Worm (Caenorhabditis elegans) whole organism, L3 larva: Measurements from ENCODE around the gene F29B9.7.

Experiments used
- ZK546.5 ChIP-seq: sonication (generic microtip); optimal IDR thresholded peaks from 2 replicates; lab custom pipeline; 2017; ENCODE audit warnings: missing biosample characterization, missing genetic modification characterization
- ama-1 ChIP-seq: fragments of 150-350 bp; optimal IDR thresholded peaks from 2 replicates; lab custom pipeline; 2018
- ceh-82 ChIP-seq: fragments of 150-350 bp; optimal IDR thresholded peaks from 2 replicates; lab custom pipeline; 2014; ENCODE audit warnings: missing biosample characterization, missing genetic modification characterization
- ceh-9 ChIP-seq: sonication (generic microtip); optimal IDR thresholded peaks from 2 replicates; lab custom pipeline; 2018; ENCODE audit warnings: missing biosample characterization, missing genetic modification characterization
- egl-27 ChIP-seq: sonication (generic microtip); optimal IDR thresholded peaks from 4 replicates; lab custom pipeline; 2017; ENCODE audit warnings: missing biosample characterization, missing genetic modification reagents, missing genetic modification characterization
- jun-1 ChIP-seq: fragments of 150-350 bp; optimal IDR thresholded peaks from 2 replicates; lab custom pipeline; 2014; ENCODE audit warnings: missing biosample characterization, missing genetic modification reagents, missing genetic modification characterization
- lin-39 ChIP-seq: fragments of 150-350 bp; optimal IDR thresholded peaks from 2 replicates; lab custom pipeline; 2018; ENCODE audit warnings: missing biosample characterization, missing genetic modification reagents, missing genetic modification characterization
- nhr-76 ChIP-seq: fragments of 150-350 bp; sonication (generic microtip); optimal IDR thresholded peaks from 5 replicates; lab custom pipeline; 2014; ENCODE audit warnings: missing biosample characterization, missing genetic modification characterization
- tbx-2 ChIP-seq: sonication (generic microtip); optimal IDR thresholded peaks from 2 replicates; lab custom pipeline; 2016; ENCODE audit warnings: mild to moderate bottlenecking, missing genetic modification characterization, missing compliant biosample characterization
- ztf-11 ChIP-seq: fragments of 150-350 bp; optimal IDR thresholded peaks from 2 replicates; lab custom pipeline; 2014; ENCODE audit warnings: missing biosample characterization, missing genetic modification characterization

DNA sequence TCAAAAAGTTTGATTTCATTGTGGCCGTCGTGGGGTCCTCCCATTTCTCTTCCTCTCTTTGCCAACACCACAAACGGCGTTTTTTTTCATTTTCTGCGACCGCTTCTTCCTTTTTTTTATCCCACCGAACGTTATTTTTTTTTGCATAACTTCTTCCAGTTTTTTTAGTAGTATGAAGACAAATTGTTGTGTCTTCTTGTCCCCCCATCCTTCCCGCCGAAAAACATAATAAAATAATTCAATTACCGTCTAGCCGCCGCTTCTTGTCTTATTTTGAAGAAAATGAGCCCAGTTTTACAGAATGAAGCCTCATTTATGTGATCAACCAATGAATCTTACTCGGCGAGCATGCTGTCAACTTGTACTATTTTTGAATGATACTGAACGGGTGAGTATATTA is 19.7 kb downstream of the F29B9.7 start, which contains the start of gene F29B9.12:
- TF ChIP-seq ztf-11 (tag; lab: Kevin White, UChicago): no peak
- TF ChIP-seq ZK546.5: no peak
- no peak for TF ChIP-seq jun-1 (tag; lab: Kevin White, UChicago)
- TF ChIP-seq ceh-9: no peak
- no peak for TF ChIP-seq ceh-82 (tag; lab: Kevin White, UChicago)
- TF ChIP-seq tbx-2 (tag; lab: Kevin White, UChicago): no peak
- TF ChIP-seq egl-27: no peak
- TF ChIP-seq lin-39 (tag; lab: Kevin White, UChicago): no peak
- no peak for TF ChIP-seq nhr-76
- TF ChIP-seq ama-1 (lab: Kevin White, UChicago): no peak
